Worm (Caenorhabditis elegans) whole organism, young adult: ENCODE results near the gene F41C3.11.

ENCODE experiments used
- B0336.3 ChIP-seq: fragments of 200-800 bp; sonication (Bioruptor generic); IDR thresholded peaks from 2 replicates; pipeline ENCODE4 v1.3.6; 2022; ENCODE audit warnings: missing genetic modification characterization, missing compliant biosample characterization
- C06A6.2 ChIP-seq: fragments of 200-800 bp; sonication (Bioruptor generic); conservative IDR thresholded peaks from 2 replicates; pipeline ENCODE4 v1.3.6; 2022; ENCODE audit warnings: missing genetic modification characterization, missing compliant biosample characterization
- C17E4.6 ChIP-seq: fragments of 200-800 bp; sonication (Bioruptor generic); IDR thresholded peaks from 2 replicates; pipeline ENCODE4 v1.3.6; 2022; ENCODE audit warnings: missing genetic modification reagents, missing genetic modification characterization, missing compliant biosample characterization
- D2030.7 ChIP-seq: fragments of 200-800 bp; sonication (Bioruptor generic); IDR thresholded peaks from 2 replicates; pipeline ENCODE4 v1.3.6; 2022; ENCODE audit warnings: missing genetic modification reagents, missing genetic modification characterization, missing compliant biosample characterization
- F10E7.11 ChIP-seq: sonication (generic microtip); optimal IDR thresholded peaks from 2 replicates; lab custom pipeline; 2017; ENCODE audit warnings: mild to moderate bottlenecking, missing genetic modification characterization, moderate library complexity, missing compliant biosample characterization
- F33H1.4 ChIP-seq: fragments of 200-800 bp; sonication (Bioruptor generic); IDR thresholded peaks from 2 replicates; pipeline ENCODE4 v1.3.6; 2022; ENCODE audit warnings: missing genetic modification reagents, missing genetic modification characterization, missing compliant biosample characterization
- F52B5.7 ChIP-seq: sonication (generic microtip); optimal IDR thresholded peaks from 2 replicates; lab custom pipeline; 2016; ENCODE audit warnings: mild to moderate bottlenecking, missing genetic modification characterization, missing compliant biosample characterization
- F57A8.1 ChIP-seq: fragments of 200-800 bp; sonication (Bioruptor generic); optimal IDR thresholded peaks from 2 replicates; lab custom pipeline; 2018; ENCODE audit warnings: mild to moderate bottlenecking, missing genetic modification characterization, moderate library complexity, missing compliant biosample characterization
- F57C9.4 ChIP-seq: sonication (generic microtip); optimal IDR thresholded peaks from 2 replicates; lab custom pipeline; 2017; ENCODE audit warnings: mild to moderate bottlenecking, missing genetic modification characterization, missing compliant biosample characterization
- Y53F4B.3 ChIP-seq: fragments of 200-800 bp; sonication (Bioruptor generic); IDR thresholded peaks from 2 replicates; pipeline ENCODE4 v1.3.6; 2022; ENCODE audit warnings: missing genetic modification reagents, missing genetic modification characterization, missing compliant biosample characterization
- Y67H2A.10 ChIP-seq: fragments of 200-800 bp; sonication (Bioruptor generic); conservative IDR thresholded peaks from 2 replicates; pipeline ENCODE4 v1.3.6; 2022; ENCODE audit warnings: missing genetic modification reagents, missing genetic modification characterization, missing compliant biosample characterization
- akir-1 ChIP-seq: fragments of 200-800 bp; sonication (Bioruptor generic); optimal IDR thresholded peaks from 2 replicates; lab custom pipeline; 2018; ENCODE audit warnings: mild to moderate bottlenecking, missing genetic modification characterization, moderate library complexity, missing compliant biosample characterization
- ama-1 ChIP-seq, 3 experiments: fragments of 150-350 bp in 1 of 3; sonication (generic microtip) in 2 of 3; optimal IDR thresholded peaks; 2 replicates each; lab custom pipeline; 2014 to 2018; ENCODE audit warnings: missing biosample characterization in 2 of 3, missing genetic modification characterization in 2 of 3, missing genetic modification reagents in 2 of 3
- atf-7 ChIP-seq: sonication (generic microtip); optimal IDR thresholded peaks from 2 replicates; lab custom pipeline; 2017; ENCODE audit warnings: mild to moderate bottlenecking, missing genetic modification characterization, missing compliant biosample characterization
- attf-5 ChIP-seq: fragments of 200-800 bp; sonication (Bioruptor generic); optimal IDR thresholded peaks from 2 replicates; lab custom pipeline; 2018; ENCODE audit warnings: mild to moderate bottlenecking, missing genetic modification characterization, missing compliant biosample characterization
- attf-6 ChIP-seq: fragments of 200-800 bp; sonication (Bioruptor generic); IDR thresholded peaks from 2 replicates; pipeline ENCODE4 v1.3.6; 2022; ENCODE audit warnings: missing genetic modification reagents, missing genetic modification characterization, missing compliant biosample characterization
- cebp-1 ChIP-seq, 2 experiments: fragments of 200-800 bp in 1 of 2; sonication (Bioruptor generic) in 1 of 2; sonication (generic microtip) in 1 of 2; IDR thresholded peaks in 1 of 2; optimal IDR thresholded peaks in 1 of 2; 2 replicates each; pipeline versions ENCODE4 v1.3.6 to Lab custom; 2017 to 2022; ENCODE audit warnings: missing compliant biosample characterization in 2 of 2, missing genetic modification characterization in 2 of 2, mild to moderate bottlenecking in 1 of 2, missing genetic modification reagents in 1 of 2, moderate library complexity in 1 of 2
- cebp-2 ChIP-seq: fragments of 200-800 bp; sonication (Bioruptor generic); IDR thresholded peaks from 2 replicates; pipeline ENCODE4 v1.3.6; 2022; ENCODE audit warnings: missing genetic modification characterization, missing compliant biosample characterization
- ceh-27 ChIP-seq: fragments of 200-800 bp; sonication (Bioruptor generic); optimal IDR thresholded peaks from 2 replicates; lab custom pipeline; 2018; ENCODE audit warnings: mild to moderate bottlenecking, missing genetic modification characterization, moderate library complexity, missing compliant biosample characterization
- ceh-58 ChIP-seq: fragments of 200-800 bp; sonication (Bioruptor generic); IDR thresholded peaks from 2 replicates; pipeline ENCODE4 v1.3.6; 2022; ENCODE audit warnings: missing genetic modification characterization, missing compliant biosample characterization
- ceh-79 ChIP-seq: sonication (generic microtip); optimal IDR thresholded peaks from 2 replicates; lab custom pipeline; 2017; ENCODE audit warnings: mild to moderate bottlenecking, missing genetic modification characterization, missing compliant biosample characterization
- ceh-91 ChIP-seq: fragments of 200-800 bp; sonication (Bioruptor generic); IDR thresholded peaks from 2 replicates; pipeline ENCODE4 v1.3.6; 2022; ENCODE audit warnings: missing genetic modification reagents, missing genetic modification characterization, missing compliant biosample characterization
- dox-1 ChIP-seq: fragments of 200-800 bp; sonication (Bioruptor generic); IDR thresholded peaks from 2 replicates; pipeline ENCODE4 v1.3.6; 2022; ENCODE audit warnings: missing genetic modification reagents, missing genetic modification characterization, missing compliant biosample characterization
- gei-17 ChIP-seq: fragments of 200-800 bp; sonication (Bioruptor generic); optimal IDR thresholded peaks from 2 replicates; lab custom pipeline; 2018; ENCODE audit warnings: mild to moderate bottlenecking, missing genetic modification characterization, missing compliant biosample characterization
- hmg-20 ChIP-seq: fragments of 200-800 bp; sonication (Bioruptor generic); IDR thresholded peaks from 2 replicates; pipeline ENCODE4 v1.3.6; 2022; ENCODE audit warnings: missing genetic modification reagents, missing genetic modification characterization, missing compliant biosample characterization
- hrde-1 ChIP-seq: sonication (generic microtip); optimal IDR thresholded peaks from 2 replicates; lab custom pipeline; 2016; ENCODE audit warnings: missing genetic modification characterization, mild to moderate bottlenecking, missing compliant biosample characterization, moderate library complexity, missing genotype, missing genetic modification reagents, borderline replicate concordance
- let-607 ChIP-seq, 2 experiments: fragments of 200-800 bp in 1 of 2; sonication (Bioruptor generic) in 1 of 2; sonication (generic microtip) in 1 of 2; optimal IDR thresholded peaks; 2 replicates each; lab custom pipeline; 2016 to 2018; ENCODE audit warnings: mild to moderate bottlenecking in 2 of 2, missing compliant biosample characterization in 2 of 2, missing genetic modification characterization in 2 of 2, moderate library complexity in 2 of 2, missing genotype in 1 of 2
- lin-26 ChIP-seq: fragments of 200-800 bp; sonication (Bioruptor generic); IDR thresholded peaks from 2 replicates; pipeline ENCODE4 v1.3.6; 2022; ENCODE audit warnings: missing genetic modification reagents, missing genetic modification characterization, missing compliant biosample characterization
- lin-40 ChIP-seq: sonication (generic microtip); optimal IDR thresholded peaks from 2 replicates; lab custom pipeline; 2016; ENCODE audit warnings: missing genetic modification characterization, mild to moderate bottlenecking, missing compliant biosample characterization, missing genotype, missing genetic modification reagents
- lin-54 ChIP-seq: fragments of 200-800 bp; sonication (Bioruptor generic); optimal IDR thresholded peaks from 2 replicates; lab custom pipeline; 2018; ENCODE audit warnings: mild to moderate bottlenecking, missing genetic modification characterization, missing compliant biosample characterization
- mcd-1 ChIP-seq: fragments of 200-800 bp; sonication (Bioruptor generic); IDR thresholded peaks from 2 replicates; pipeline ENCODE4 v1.3.6; 2022; ENCODE audit warnings: missing genetic modification reagents, missing genetic modification characterization, missing compliant biosample characterization
- mel-28 ChIP-seq: sonication (generic microtip); optimal IDR thresholded peaks from 2 replicates; lab custom pipeline; 2016; ENCODE audit warnings: borderline replicate concordance, mild to moderate bottlenecking, missing genetic modification characterization, missing compliant biosample characterization
- mes-4 ChIP-seq: sonication (generic microtip); optimal IDR thresholded peaks from 2 replicates; lab custom pipeline; 2016; ENCODE audit warnings: missing genotype, missing genetic modification characterization, missing compliant biosample characterization
- nfya-2 ChIP-seq: fragments of 200-800 bp; sonication (Bioruptor generic); IDR thresholded peaks from 2 replicates; pipeline ENCODE4 v1.3.6; 2022; ENCODE audit warnings: missing genetic modification reagents, missing genetic modification characterization, missing compliant biosample characterization
- nhr-179 ChIP-seq: sonication (generic microtip); optimal IDR thresholded peaks from 2 replicates; lab custom pipeline; 2016; ENCODE audit warnings: mild to moderate bottlenecking, missing genetic modification characterization, missing compliant biosample characterization
- nhr-27 ChIP-seq: fragments of 200-800 bp; sonication (Bioruptor generic); optimal IDR thresholded peaks from 2 replicates; lab custom pipeline; 2018; ENCODE audit warnings: mild to moderate bottlenecking, missing genetic modification characterization, moderate library complexity, missing compliant biosample characterization
- pha-4 ChIP-seq: fragments of 150-350 bp; sonication (generic microtip); optimal IDR thresholded peaks from 2 replicates; lab custom pipeline; 2014; ENCODE audit warnings: missing biosample characterization, missing genetic modification reagents, missing genetic modification characterization
- rcor-1 ChIP-seq: fragments of 200-800 bp; sonication (Bioruptor generic); IDR thresholded peaks from 2 replicates; pipeline ENCODE4 v1.3.6; 2022; ENCODE audit warnings: missing genetic modification reagents, missing genetic modification characterization, missing compliant biosample characterization
- repo-1 ChIP-seq: sonication (generic microtip); optimal IDR thresholded peaks from 2 replicates; lab custom pipeline; 2017; ENCODE audit warnings: mild to moderate bottlenecking, missing genetic modification characterization, missing compliant biosample characterization
- rpc-1 ChIP-seq, 2 experiments: fragments of 150-350 bp in 1 of 2; sonication (generic microtip) in 1 of 2; optimal IDR thresholded peaks; 2 replicates each; lab custom pipeline; 2014 to 2018; ENCODE audit warnings: missing biosample characterization in 1 of 2, missing genetic modification characterization in 1 of 2, missing genetic modification reagents in 1 of 2, missing genotype in 1 of 2
- snpc-4 ChIP-seq, 5 experiments: fragments of 150-350 bp in 1 of 5; sonication (generic microtip) in 4 of 5; optimal IDR thresholded peaks; 2 replicates each; lab custom pipeline; 2014 to 2018; ENCODE audit warnings: missing genetic modification characterization in 5 of 5, missing biosample characterization in 3 of 5, antibody characterized with exemption in 2 of 5, mild to moderate bottlenecking in 2 of 5, missing compliant biosample characterization in 2 of 5, missing genotype in 2 of 5, moderate library complexity in 2 of 5, missing genetic modification reagents in 1 of 5
- sptf-2 ChIP-seq: fragments of 200-800 bp; sonication (Bioruptor generic); optimal IDR thresholded peaks from 2 replicates; lab custom pipeline; 2018; ENCODE audit warnings: mild to moderate bottlenecking, missing genetic modification characterization, missing compliant biosample characterization
- unc-130 ChIP-seq: sonication (generic microtip); optimal IDR thresholded peaks from 2 replicates; lab custom pipeline; 2016; ENCODE audit warnings: missing genetic modification reagents, missing genetic modification characterization, missing compliant biosample characterization
- ztf-22 ChIP-seq: fragments of 200-800 bp; sonication (Bioruptor generic); optimal IDR thresholded peaks from 2 replicates; lab custom pipeline; 2018; ENCODE audit warnings: mild to moderate bottlenecking, missing genetic modification characterization, moderate library complexity, missing compliant biosample characterization

Gene F41C3.11

DNA sequence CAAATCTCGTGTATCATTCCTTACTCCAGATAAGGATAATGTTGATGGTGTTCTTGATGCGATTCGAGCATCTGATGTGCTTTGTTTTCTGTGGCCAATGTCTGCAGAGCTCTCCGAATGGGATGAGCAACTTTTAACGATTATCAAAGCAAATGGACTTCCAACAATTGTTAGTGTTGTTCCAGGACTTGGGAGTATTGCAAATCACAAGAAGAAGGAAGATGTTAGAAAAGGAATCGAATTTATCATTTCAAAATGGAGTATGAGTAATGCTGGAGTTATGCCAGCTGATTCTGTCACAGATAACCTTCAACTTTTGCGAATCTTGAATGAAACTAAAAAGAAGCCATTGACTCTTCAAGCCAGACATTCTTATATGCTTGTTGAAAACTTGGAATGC lies 22.9 kb downstream of the F41C3.11 start:
- TF ChIP-seq lin-26 (GFP tag; lab: Robert Waterston, UW) (no peak), nhr-179 (tag; lab: Kevin White, UChicago) (no peak), ceh-79 (tag; lab: Kevin White, UChicago) (no peak), pha-4 (tag; lab: Kevin White, UChicago) (no peak), ceh-91 (GFP tag; lab: Robert Waterston, UW) (no peak), mes-4 (tag; lab: Kevin White, UChicago) (no peak), snpc-4 (GFP tag; optimal IDR thresholded peaks at IDR 0.05; lab: Kevin White, UChicago) (no peak), snpc-4 (tag; optimal IDR thresholded peaks at IDR 0.05; lab: Kevin White, UChicago) (no peak), mel-28 (tag; lab: Kevin White, UChicago) (no peak), nfya-2 (GFP tag; lab: Robert Waterston, UW) (no peak), sptf-2 (GFP tag; lab: Kevin White, UChicago) (no peak), cebp-1 (GFP tag; IDR thresholded peaks at IDR 0.05; lab: Robert Waterston, UW) (no peak), cebp-1 (tag; optimal IDR thresholded peaks at IDR 0.05; lab: Kevin White, UChicago) (no peak), hrde-1 (no peak), B0336.3 (GFP tag; lab: Robert Waterston, UW) (no peak), F10E7.11 (tag; lab: Kevin White, UChicago) (no peak), F57C9.4 (tag; lab: Kevin White, UChicago) (no peak), cebp-2 (GFP tag; lab: Robert Waterston, UW) (no peak), ztf-22 (GFP tag; lab: Kevin White, UChicago) (no peak), hmg-20 (GFP tag; lab: Robert Waterston, UW) (no peak)

DNA sequence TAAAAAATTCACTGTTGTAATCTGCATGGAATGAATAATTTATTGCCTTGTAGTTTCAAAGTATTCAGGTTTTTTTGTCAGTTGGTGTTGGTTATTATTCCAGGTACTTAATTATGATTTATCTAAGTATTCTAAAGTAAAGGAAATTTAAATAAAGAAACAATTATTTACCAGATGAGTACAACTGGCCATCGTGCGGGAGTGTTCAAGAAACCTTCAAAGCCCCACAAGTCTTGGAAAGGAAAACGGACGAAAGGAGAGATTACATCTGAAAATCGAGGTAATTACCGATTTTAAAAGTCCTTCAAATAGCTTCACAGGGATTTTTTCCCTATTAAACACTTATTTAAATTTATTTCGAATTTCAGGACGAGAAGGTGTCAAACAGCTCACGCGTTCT lies 23.6 kb downstream of the F41C3.11 start, which contains the start of gene tag-151:
tag-151 (plus strand) TSS at position 158 of the 400 bp plus-strand sequence.
- TF ChIP-seq lin-54 (GFP tag; lab: Kevin White, UChicago) (peak; percentile 43), Y67H2A.10 (GFP tag; lab: Robert Waterston, UW) (no peak), attf-5 (GFP tag; lab: Kevin White, UChicago) (no peak), gei-17 (GFP tag; lab: Kevin White, UChicago) (no peak), lin-40 (tag; lab: Kevin White, UChicago) (peak; percentile 9), nfya-2 (GFP tag; lab: Robert Waterston, UW) (0 out of 2 replicates have a peak, but pooled peaks have one; percentile 31), let-607 (tag; optimal IDR thresholded peaks at IDR 0.05; lab: Kevin White, UChicago) (peak in 1 of 2 experiments; percentile 45), F33H1.4 (GFP tag; lab: Robert Waterston, UW) (no peak), C17E4.6 (no peak), repo-1 (peak; percentile 60), F52B5.7 (tag; lab: Kevin White, UChicago) (peak; percentile 16), akir-1 (GFP tag; lab: Kevin White, UChicago) (no peak), mcd-1 (GFP tag; lab: Robert Waterston, UW) (no peak), rpc-1 (optimal IDR thresholded peaks at IDR 0.05; lab: Kevin White, UChicago) (no peak), rpc-1 (tag; optimal IDR thresholded peaks at IDR 0.05; lab: Kevin White, UChicago) (no peak), ama-1 (optimal IDR thresholded peaks at IDR 0.05; lab: Kevin White, UChicago) (no peak), ama-1 (GFP tag; optimal IDR thresholded peaks at IDR 0.05; lab: Kevin White, UChicago) (peak in 1 of 2 experiments; percentile 71), ceh-27 (GFP tag; lab: Kevin White, UChicago) (no peak), rcor-1 (GFP tag; lab: Robert Waterston, UW) (no peak), D2030.7 (GFP tag; lab: Robert Waterston, UW) (no peak), snpc-4 (GFP tag; optimal IDR thresholded peaks at IDR 0.05; lab: Kevin White, UChicago) (no peak), snpc-4 (tag; optimal IDR thresholded peaks at IDR 0.05; lab: Kevin White, UChicago) (peak in 2 of 4 experiments; percentile 13 to 29), nhr-179 (tag; lab: Kevin White, UChicago) (no peak), C06A6.2 (GFP tag; lab: Robert Waterston, UW) (no peak), F57A8.1 (GFP tag; lab: Kevin White, UChicago) (no peak), nhr-27 (tag; lab: Kevin White, UChicago) (no peak), ztf-22 (GFP tag; lab: Kevin White, UChicago) (no peak), unc-130 (GFP tag; lab: Kevin White, UChicago) (peak; percentile 46), Y53F4B.3 (GFP tag; lab: Robert Waterston, UW) (no peak), ceh-58 (GFP tag; lab: Robert Waterston, UW) (no peak), hmg-20 (GFP tag; lab: Robert Waterston, UW) (no peak), dox-1 (GFP tag; lab: Robert Waterston, UW) (no peak), atf-7 (tag; lab: Kevin White, UChicago) (no peak), attf-6 (GFP tag; lab: Robert Waterston, UW) (no peak), F10E7.11 (tag; lab: Kevin White, UChicago) (peak; percentile 45), cebp-1 (GFP tag; IDR thresholded peaks at IDR 0.05; lab: Robert Waterston, UW) (no peak), cebp-1 (tag; optimal IDR thresholded peaks at IDR 0.05; lab: Kevin White, UChicago) (no peak)
